Worm (Caenorhabditis elegans) whole organism, midembryonic: ENCODE results near the gene cdt-2.
"Not testable (repeated sequence)": the region's sequence is repeated elsewhere in the genome, so short reads cannot be mapped to it uniquely, and the experiment has no call there.

Experiments used
- flt-1 ChIP-seq: fragments of 200-800 bp; sonication (Bioruptor generic); IDR thresholded peaks from 2 replicates; pipeline ENCODE4 v1.3.6; 2022; ENCODE audit warnings: missing genetic modification characterization, missing compliant biosample characterization
- klf-2 ChIP-seq: fragments of 200-800 bp; sonication (Bioruptor generic); conservative IDR thresholded peaks from 2 replicates; pipeline ENCODE4 v1.3.6; 2022; ENCODE audit warnings: missing genetic modification reagents, missing genetic modification characterization, missing compliant biosample characterization
- med-1 ChIP-seq: sonication (generic microtip); optimal IDR thresholded peaks from 2 replicates; lab custom pipeline; 2017; ENCODE audit warnings: missing genetic modification characterization, mild to moderate bottlenecking, missing compliant biosample characterization, antibody characterized with exemption, missing genetic modification reagents; ENCODE audit not compliant: insufficient read depth
- ref-1 ChIP-seq: fragments of 200-800 bp; sonication (Bioruptor generic); conservative IDR thresholded peaks from 2 replicates; pipeline ENCODE4 v1.3.6; 2022; ENCODE audit warnings: missing genetic modification reagents, missing genetic modification characterization, missing compliant biosample characterization

- not testable (repeated sequence) for TF ChIP-seq flt-1 (GFP tag; lab: Robert Waterston, UW); ref-1 (GFP tag; lab: Robert Waterston, UW); klf-2 (GFP tag; lab: Robert Waterston, UW); med-1 (GFP tag; lab: Kevin White, UChicago)
Observed at ce11 chrV:15031373-15031772, 40.4 kb upstream of the cdt-2 start, which contains the start of gene cng-1.
